Worm (Caenorhabditis elegans): ENCODE measurements around the gene srg-9.

srg-9 gene

DNA sequence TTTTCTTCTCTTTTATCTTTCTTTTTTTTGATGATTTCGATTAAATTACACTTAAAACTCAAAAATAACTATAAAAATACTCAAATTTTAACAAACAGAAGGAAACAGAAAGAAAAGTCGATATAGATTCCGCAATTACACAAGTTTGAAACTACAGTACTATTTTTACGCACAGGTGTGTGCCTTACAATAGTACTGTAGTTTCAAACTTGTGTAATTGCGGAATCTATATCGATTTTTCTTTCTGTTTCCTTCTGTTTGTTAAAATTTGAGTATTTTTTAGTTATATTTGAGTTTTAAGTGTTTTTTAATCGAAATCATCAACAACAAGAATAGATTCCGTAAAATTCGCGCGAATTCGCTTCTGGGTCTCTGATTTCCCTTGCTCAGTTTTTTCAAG is 26.4 kb upstream of the srg-9 start:
- TF ChIP-seq nhr-77 (tag; optimal IDR thresholded peaks at IDR 0.05) (no peak), Y48G9A.11 (GFP tag; IDR thresholded peaks at IDR 0.05) (peak; percentile 45; the same call in 1 of the 2 replicates), lin-38 (GFP tag; IDR thresholded peaks at IDR 0.05) (peak; percentile 46; the same call in 1 of the 2 replicates), cey-2 (tag; optimal IDR thresholded peaks at IDR 0.05; ENCODE audit: borderline replicate concordance, insufficient read depth) (no peak), nhr-10 (tag; optimal IDR thresholded peaks at IDR 0.05) (no peak), daf-19 (GFP tag; conservative IDR thresholded peaks at IDR 0.05) (no peak), mes-2 (tag; optimal IDR thresholded peaks at IDR 0.05; ENCODE audit: poor library complexity, severe bottlenecking) (no peak), zag-1 (tag; optimal IDR thresholded peaks at IDR 0.05) (no peak)

DNA sequence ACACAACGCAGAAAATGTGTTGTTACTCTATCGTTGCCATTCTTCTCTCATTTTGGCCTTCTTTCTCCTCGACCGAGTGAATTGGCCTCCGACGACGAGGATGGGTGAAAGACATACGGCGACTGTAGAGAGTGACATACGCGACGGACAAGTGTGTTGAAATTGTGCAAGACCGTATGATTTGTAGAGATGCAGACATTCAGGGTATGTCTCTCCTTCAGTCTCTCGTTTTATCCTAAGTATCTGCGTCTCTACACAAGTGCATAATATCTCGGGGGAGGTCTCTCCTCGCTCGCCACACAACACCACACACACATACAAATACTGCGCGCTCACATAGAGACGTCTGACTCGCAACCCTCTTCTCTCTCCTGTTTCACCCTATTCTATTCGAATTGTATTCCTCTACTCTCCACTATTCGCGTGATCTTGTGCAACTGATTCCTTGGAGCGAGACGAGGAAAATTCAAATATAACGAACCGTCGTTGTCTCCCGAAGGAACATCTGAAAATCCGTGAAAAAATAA is 23.6 kb upstream of the srg-9 start, which contains the start of gene hmg-1.2:
TSS of gene hmg-1.2 (plus strand) at position 311 of the 527 bp plus-strand sequence.
- TF ChIP-seq tra-1 (GFP tag; IDR thresholded peaks at IDR 0.05), result 0 out of 2 replicates have a peak, but pooled peaks have one; percentile 58
- no peak for TF ChIP-seq nhr-76 (tag; optimal IDR thresholded peaks at IDR 0.05)
- no peak for TF ChIP-seq lim-7 (GFP tag; IDR thresholded peaks at IDR 0.05)
- TF ChIP-seq unc-130 (GFP tag; optimal IDR thresholded peaks at IDR 0.05), result no peak
- TF ChIP-seq nhr-6 (tag; optimal IDR thresholded peaks at IDR 0.05), result peak; percentile 39
- TF ChIP-seq daf-12 (tag; optimal IDR thresholded peaks at IDR 0.05), result no peak
- TF ChIP-seq nhr-42 (GFP tag; IDR thresholded peaks at IDR 0.05), result no peak
- TF ChIP-seq nhr-111 (GFP tag; optimal IDR thresholded peaks at IDR 0.05), result no peak
- TF ChIP-seq lsy-2 (tag; optimal IDR thresholded peaks at IDR 0.05), result peak; percentile 54 to 83
- TF ChIP-seq nhr-25 (tag; optimal IDR thresholded peaks at IDR 0.05; ENCODE audit: borderline replicate concordance, insufficient read depth), result peak; percentile 7
- peak; percentile 77 for TF ChIP-seq nhr-11 (tag; optimal IDR thresholded peaks at IDR 0.05)
- TF ChIP-seq ceh-32 (tag; optimal IDR thresholded peaks at IDR 0.05; ENCODE audit: poor library complexity), result no peak
- TF ChIP-seq F44E2.7 (GFP tag; IDR thresholded peaks at IDR 0.05), result no peak
- TF ChIP-seq Y75B8A.6 (GFP tag; IDR thresholded peaks at IDR 0.05), result no peak
- peak; percentile 16 for TF ChIP-seq ztf-7 (tag; optimal IDR thresholded peaks at IDR 0.05)
- no peak for TF ChIP-seq nhr-41 (GFP tag; IDR thresholded peaks at IDR 0.05)
- peak; percentile 31; the same call in 1 of the 2 replicates for TF ChIP-seq set-16 (GFP tag; IDR thresholded peaks at IDR 0.05)
- peak; percentile 84 for TF ChIP-seq dve-1 (tag; optimal IDR thresholded peaks at IDR 0.05; ENCODE audit: insufficient read depth)
- peak; percentile 16 for TF ChIP-seq fkh-10 (GFP tag; optimal IDR thresholded peaks at IDR 0.05)
- TF ChIP-seq ceh-82 (tag; optimal IDR thresholded peaks at IDR 0.05), result no peak
- TF ChIP-seq skn-1 (tag; optimal IDR thresholded peaks at IDR 0.05), result no peak
- 0 out of 2 replicates have a peak, but pooled peaks have one; percentile 11 for TF ChIP-seq php-3 (GFP tag; IDR thresholded peaks at IDR 0.05)
- TF ChIP-seq daf-8 (GFP tag; IDR thresholded peaks at IDR 0.05), result no peak
- no peak for TF ChIP-seq saeg-2 (GFP tag; IDR thresholded peaks at IDR 0.05)
- no peak for TF ChIP-seq fos-1 (tag; optimal IDR thresholded peaks at IDR 0.05)
- TF ChIP-seq pha-4 (GFP tag; IDR thresholded peaks at IDR 0.05), result peak; percentile 67
- peak; percentile 20 for TF ChIP-seq pha-4 (tag; optimal IDR thresholded peaks at IDR 0.05)
- TF ChIP-seq tag-97 (GFP tag; IDR thresholded peaks at IDR 0.05), result no peak
- peak; percentile 84 for TF ChIP-seq T26A8.4 (GFP tag; IDR thresholded peaks at IDR 0.05)
- TF ChIP-seq mep-1 (tag; optimal IDR thresholded peaks at IDR 0.05), result peak; percentile 84
- TF ChIP-seq hif-1 (tag; optimal IDR thresholded peaks at IDR 0.05), result peak in 1 of 2 experiments; percentile 78
- peak; percentile 43 for TF ChIP-seq nhr-102 (tag; optimal IDR thresholded peaks at IDR 0.05)
- no peak for TF ChIP-seq pqm-1 (tag; optimal IDR thresholded peaks at IDR 0.05)
- TF ChIP-seq aly-2 (tag; optimal IDR thresholded peaks at IDR 0.05), result no peak
- TF ChIP-seq Y105C5A.15 (GFP tag; IDR thresholded peaks at IDR 0.05), result no peak
- no peak for TF ChIP-seq mxl-2 (GFP tag; conservative IDR thresholded peaks at IDR 0.05)
- TF ChIP-seq ceh-62 (tag; optimal IDR thresholded peaks at IDR 0.05), result no peak
- TF ChIP-seq T20F7.1 (GFP tag; optimal IDR thresholded peaks at IDR 0.05), result peak; percentile 59
- TF ChIP-seq ces-1 (GFP tag; optimal IDR thresholded peaks at IDR 0.05), result no peak
- peak; percentile 77 for TF ChIP-seq arid-1 (GFP tag; conservative IDR thresholded peaks at IDR 0.05)
- TF ChIP-seq unc-62 (GFP tag; optimal IDR thresholded peaks at IDR 0.05 in 1 of 2), result peak in 1 of 2 experiments; percentile 99
- no peak for TF ChIP-seq unc-62 (tag; optimal IDR thresholded peaks at IDR 0.05)

Measured in whole organism, L4 larva.